Worm (Caenorhabditis elegans): ENCODE measurements around the gene nhr-15.
"Not testable (repeated sequence)": the region's sequence is repeated elsewhere in the genome, so short reads cannot be mapped to it uniquely, and the experiment has no call there.

DNA sequence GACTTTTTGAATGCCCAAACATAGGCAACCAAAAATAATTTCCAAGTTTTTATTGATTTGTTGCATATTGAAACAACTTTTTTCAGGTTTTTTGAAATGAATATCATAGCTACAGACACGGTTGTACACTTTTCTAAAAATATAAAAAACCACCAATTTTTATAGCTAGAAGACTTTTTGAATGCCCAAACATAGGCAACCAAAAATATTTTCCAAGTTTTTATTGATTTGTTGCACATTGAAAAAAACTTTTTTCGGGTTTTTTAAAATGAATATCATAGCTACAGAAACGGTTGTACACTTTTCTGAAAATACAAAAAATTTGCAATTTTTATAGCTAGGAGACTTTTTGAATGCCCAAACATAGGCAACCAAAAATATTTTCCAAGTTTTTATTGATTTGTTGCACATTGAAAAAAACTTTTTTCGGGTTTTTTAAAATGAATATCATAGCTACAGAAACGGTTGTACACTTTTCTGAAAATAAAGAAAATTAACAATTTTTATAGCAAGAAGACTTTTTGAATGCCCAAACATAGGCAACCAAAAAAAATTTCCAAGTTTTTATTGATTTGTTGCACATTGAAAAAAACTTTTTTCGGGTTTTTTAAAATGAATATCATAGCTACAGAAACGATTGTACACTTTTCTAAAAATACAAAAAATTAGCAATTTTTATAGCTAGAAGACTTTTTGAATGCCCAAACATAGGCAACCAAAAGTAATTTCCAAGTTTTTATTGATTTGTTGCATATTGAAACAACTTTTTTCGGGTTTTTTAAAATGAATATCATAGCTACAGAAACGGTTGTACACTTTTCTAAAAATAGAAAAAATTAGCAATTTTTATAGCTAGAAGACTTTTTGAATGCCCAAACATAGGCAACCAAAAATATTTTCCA, 47.2 kb upstream of the nhr-15 start:
- peak; percentile 28 for TF ChIP-seq tra-4 (tag; optimal IDR thresholded peaks at IDR 0.05)
- TF ChIP-seq ama-1 (optimal IDR thresholded peaks at IDR 0.05); F13C5.2 (tag; optimal IDR thresholded peaks at IDR 0.05); sea-1 (GFP tag; conservative IDR thresholded peaks at IDR 0.05); hmg-4 (GFP tag; optimal IDR thresholded peaks at IDR 0.05); ceh-13 (GFP tag; optimal IDR thresholded peaks at IDR 0.05); tbx-37 (GFP tag; conservative IDR thresholded peaks at IDR 0.05); hmbx-1 (tag; optimal IDR thresholded peaks at IDR 0.05); aly-1 (tag; optimal IDR thresholded peaks at IDR 0.05); tbx-11 (GFP tag; IDR thresholded peaks at IDR 0.05); ceh-36 (tag; optimal IDR thresholded peaks at IDR 0.05): not testable (repeated sequence)
- peak; percentile 24 for TF ChIP-seq hnd-1 (tag; optimal IDR thresholded peaks at IDR 0.05)

Data from whole organism, early embryonic.